Worm (Caenorhabditis elegans) whole organism, L3 larva: Measurements from ENCODE around the gene F56D2.2.

Experiments
- ceh-82 ChIP-seq: fragments of 150-350 bp; optimal IDR thresholded peaks from 2 replicates; lab custom pipeline; 2014; ENCODE audit warnings: missing biosample characterization, missing genetic modification characterization
- daf-12 ChIP-seq: fragments of 150-350 bp; optimal IDR thresholded peaks from 2 replicates; lab custom pipeline; 2014; ENCODE audit warnings: missing biosample characterization, missing genetic modification reagents, missing genetic modification characterization
- hmg-11 ChIP-seq: sonication (generic microtip); optimal IDR thresholded peaks from 2 replicates; lab custom pipeline; 2016; ENCODE audit warnings: missing genetic modification characterization, missing compliant biosample characterization
- lin-39 ChIP-seq: fragments of 150-350 bp; optimal IDR thresholded peaks from 2 replicates; lab custom pipeline; 2018; ENCODE audit warnings: missing biosample characterization, missing genetic modification reagents, missing genetic modification characterization
- nhr-11 ChIP-seq: fragments of 150-350 bp; optimal IDR thresholded peaks from 2 replicates; lab custom pipeline; 2014; ENCODE audit warnings: missing biosample characterization, missing genetic modification characterization
- nhr-76 ChIP-seq: fragments of 150-350 bp; sonication (generic microtip); optimal IDR thresholded peaks from 5 replicates; lab custom pipeline; 2014; ENCODE audit warnings: missing biosample characterization, missing genetic modification characterization
- nhr-77 ChIP-seq: fragments of 150-350 bp; optimal IDR thresholded peaks from 2 replicates; lab custom pipeline; 2014; ENCODE audit warnings: missing biosample characterization, missing genetic modification characterization
- pha-4 ChIP-seq: fragments of 150-350 bp; optimal IDR thresholded peaks from 2 replicates; lab custom pipeline; 2014; ENCODE audit warnings: missing biosample characterization, missing genetic modification reagents, missing genetic modification characterization
- unc-62 ChIP-seq: fragments of 150-350 bp; sonication (generic microtip); optimal IDR thresholded peaks from 4 replicates; lab custom pipeline; 2014; ENCODE audit warnings: missing biosample characterization, missing genetic modification reagents, missing genetic modification characterization
- zag-1 ChIP-seq: fragments of 150-350 bp; optimal IDR thresholded peaks from 2 replicates; lab custom pipeline; 2014; ENCODE audit warnings: missing biosample characterization, missing genetic modification characterization
- ztf-11 ChIP-seq: fragments of 150-350 bp; optimal IDR thresholded peaks from 2 replicates; lab custom pipeline; 2014; ENCODE audit warnings: missing biosample characterization, missing genetic modification characterization

DNA sequence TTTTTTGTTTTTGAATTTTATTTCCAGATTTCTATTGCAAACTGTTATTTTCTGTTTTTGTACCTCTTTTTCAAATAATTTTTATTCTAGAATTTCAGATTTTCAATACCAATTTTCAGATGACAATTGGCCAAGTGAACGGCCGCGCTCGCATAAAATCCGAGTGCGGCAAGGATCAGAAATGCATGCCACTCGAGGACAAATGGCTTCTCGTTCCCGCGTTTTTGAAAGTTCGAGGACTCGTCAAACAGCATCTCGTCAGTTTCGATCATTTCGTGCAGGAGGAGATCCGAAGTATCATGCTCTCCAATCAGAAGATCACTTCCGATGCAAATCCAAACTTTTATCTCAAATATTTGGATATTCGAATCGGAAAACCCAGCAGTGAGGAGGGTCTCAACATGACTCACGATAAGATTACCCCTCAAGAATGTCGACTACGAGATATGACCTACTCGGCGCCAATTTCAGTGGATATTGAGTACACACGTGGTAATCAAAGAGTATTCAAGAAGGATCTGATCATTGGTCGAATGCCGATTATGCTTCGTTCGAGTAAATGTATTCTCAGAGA lies 29.7 kb upstream of the F56D2.2 start, which contains the start of gene rpc-2:
- TF ChIP-seq pha-4 (tag; lab: Kevin White, UChicago) (no peak), lin-39 (tag; lab: Kevin White, UChicago) (no peak), ztf-11 (tag; lab: Kevin White, UChicago) (no peak), unc-62 (GFP tag; lab: Kevin White, UChicago) (no peak), nhr-77 (tag; lab: Kevin White, UChicago) (no peak), nhr-76 (no peak), ceh-82 (no peak), nhr-11 (tag; lab: Kevin White, UChicago) (no peak), hmg-11 (tag; lab: Kevin White, UChicago) (no peak), zag-1 (tag; lab: Kevin White, UChicago) (no peak), daf-12 (tag; lab: Kevin White, UChicago) (no peak)
